Worm (Caenorhabditis elegans) whole organism, early embryonic: ENCODE data around the gene mig-32.

Experiments used
- B0310.2 ChIP-seq: sonication (generic microtip); optimal IDR thresholded peaks from 2 replicates; lab custom pipeline; 2016; ENCODE audit warnings: mild to moderate bottlenecking, missing genetic modification characterization, missing compliant biosample characterization
- F13C5.2 ChIP-seq: sonication (generic microtip); optimal IDR thresholded peaks from 2 replicates; lab custom pipeline; 2017; ENCODE audit warnings: mild to moderate bottlenecking, missing genetic modification characterization, inconsistent platforms, missing compliant biosample characterization
- aly-1 ChIP-seq: sonication (generic microtip); optimal IDR thresholded peaks from 2 replicates; lab custom pipeline; 2016; ENCODE audit warnings: missing genetic modification characterization, missing compliant biosample characterization
- ama-1 ChIP-seq: fragments of 150-350 bp; optimal IDR thresholded peaks from 2 replicates; lab custom pipeline; 2014
- ceh-13 ChIP-seq: fragments of 200-800 bp; sonication (Bioruptor generic); optimal IDR thresholded peaks from 2 replicates; lab custom pipeline; 2018; ENCODE audit warnings: mild to moderate bottlenecking, missing genetic modification characterization, missing compliant biosample characterization
- ceh-36 ChIP-seq: sonication (generic microtip); optimal IDR thresholded peaks from 2 replicates; lab custom pipeline; 2016; ENCODE audit warnings: missing genetic modification characterization, inconsistent platforms, missing compliant biosample characterization
- ets-7 ChIP-seq: sonication (generic microtip); optimal IDR thresholded peaks from 2 replicates; lab custom pipeline; 2016; ENCODE audit warnings: missing genotype, missing genetic modification characterization, missing compliant biosample characterization
- flt-1 ChIP-seq: fragments of 200-800 bp; sonication (Bioruptor generic); IDR thresholded peaks from 2 replicates; pipeline ENCODE4 v1.3.6; 2022; ENCODE audit warnings: missing genetic modification characterization, missing compliant biosample characterization
- hmbx-1 ChIP-seq: sonication (generic microtip); optimal IDR thresholded peaks from 2 replicates; lab custom pipeline; 2016; ENCODE audit warnings: mild to moderate bottlenecking, missing genetic modification characterization, missing compliant biosample characterization
- hmg-4 ChIP-seq: fragments of 200-800 bp; sonication (Bioruptor generic); optimal IDR thresholded peaks from 2 replicates; lab custom pipeline; 2018; ENCODE audit warnings: mild to moderate bottlenecking, missing genetic modification characterization, missing compliant biosample characterization
- hnd-1 ChIP-seq: sonication (generic microtip); optimal IDR thresholded peaks from 2 replicates; lab custom pipeline; 2016; ENCODE audit warnings: missing genetic modification characterization, missing compliant biosample characterization
- pes-1 ChIP-seq: fragments of 200-800 bp; sonication (Bioruptor generic); IDR thresholded peaks from 2 replicates; pipeline ENCODE4 v1.3.6; 2022; ENCODE audit warnings: missing genetic modification reagents, missing genetic modification characterization, missing compliant biosample characterization
- scrt-1 ChIP-seq: fragments of 200-800 bp; sonication (Bioruptor generic); IDR thresholded peaks from 2 replicates; pipeline ENCODE4 v1.3.6; 2022; ENCODE audit warnings: missing genetic modification characterization, missing compliant biosample characterization
- sea-1 ChIP-seq: fragments of 200-800 bp; sonication (Bioruptor generic); conservative IDR thresholded peaks from 2 replicates; pipeline ENCODE4 v1.3.6; 2022; ENCODE audit warnings: missing genetic modification characterization, missing compliant biosample characterization
- tbx-11 ChIP-seq: fragments of 200-800 bp; sonication (Bioruptor generic); IDR thresholded peaks from 2 replicates; pipeline ENCODE4 v1.3.6; 2022; ENCODE audit warnings: missing genetic modification characterization, missing compliant biosample characterization
- tbx-37 ChIP-seq: fragments of 200-800 bp; sonication (Bioruptor generic); conservative IDR thresholded peaks from 2 replicates; pipeline ENCODE4 v1.3.6; 2022; ENCODE audit warnings: missing genetic modification reagents, missing genetic modification characterization, missing compliant biosample characterization
- tra-4 ChIP-seq: sonication (generic microtip); optimal IDR thresholded peaks from 2 replicates; lab custom pipeline; 2017; ENCODE audit warnings: missing genetic modification characterization, missing compliant biosample characterization

Gene mig-32

ce11 chrIV:12114498-12114897, 22.5 kb upstream of the mig-32 start:
- no peak for TF ChIP-seq ceh-36 (tag; lab: Kevin White, UChicago)
- no peak for TF ChIP-seq scrt-1 (GFP tag; lab: Robert Waterston, UW)

ce11 chrIV:12113056-12113455, 21.0 kb upstream of the mig-32 start:
- TF ChIP-seq B0310.2 (tag; lab: Kevin White, UChicago): no peak
- no peak for TF ChIP-seq ceh-36 (tag; lab: Kevin White, UChicago)
- TF ChIP-seq tbx-11 (GFP tag; lab: Robert Waterston, UW): no peak
- no peak for TF ChIP-seq pes-1 (GFP tag; lab: Robert Waterston, UW)
- TF ChIP-seq tbx-37 (GFP tag; lab: Robert Waterston, UW): no peak
- TF ChIP-seq scrt-1 (GFP tag; lab: Robert Waterston, UW): no peak

ce11 chrIV:12111477-12111876, 19.5 kb upstream of the mig-32 start, which contains the start of gene dlc-2:
Gene dlc-2, minus strand, starts transcription at chrIV:12111577.
- TF ChIP-seq B0310.2 (tag; lab: Kevin White, UChicago) (no peak), hmg-4 (no peak), hmbx-1 (tag; lab: Kevin White, UChicago) (no peak), sea-1 (GFP tag; lab: Robert Waterston, UW) (no peak), tra-4 (tag; lab: Kevin White, UChicago) (no peak), F13C5.2 (tag; lab: Kevin White, UChicago) (no peak), scrt-1 (GFP tag; lab: Robert Waterston, UW) (no peak), aly-1 (tag; lab: Kevin White, UChicago) (no peak), tbx-37 (GFP tag; lab: Robert Waterston, UW) (no peak), ama-1 (lab: Kevin White, UChicago) (no peak), ceh-36 (tag; lab: Kevin White, UChicago) (no peak), ets-7 (tag; lab: Kevin White, UChicago) (no peak), flt-1 (GFP tag; lab: Robert Waterston, UW) (no peak), ceh-13 (GFP tag; lab: Kevin White, UChicago) (no peak), pes-1 (GFP tag; lab: Robert Waterston, UW) (no peak), hnd-1 (tag; lab: Kevin White, UChicago) (no peak)

ce11 chrIV:12110339-12110738, 18.3 kb upstream of the mig-32 start, which contains the start of gene col-129:
Gene col-129, minus strand, starts transcription at chrIV:12110439.
- TF ChIP-seq pes-1 (GFP tag; lab: Robert Waterston, UW) (no peak), scrt-1 (GFP tag; lab: Robert Waterston, UW) (no peak), tbx-37 (GFP tag; lab: Robert Waterston, UW) (no peak), aly-1 (tag; lab: Kevin White, UChicago) (no peak), hmbx-1 (tag; lab: Kevin White, UChicago) (no peak), flt-1 (GFP tag; lab: Robert Waterston, UW) (no peak), ets-7 (tag; lab: Kevin White, UChicago) (no peak), tbx-11 (GFP tag; lab: Robert Waterston, UW) (no peak)

- TF ChIP-seq hmg-4: no peak
- TF ChIP-seq tbx-37 (GFP tag; lab: Robert Waterston, UW): no peak
- no peak for TF ChIP-seq tbx-11 (GFP tag; lab: Robert Waterston, UW)
- no peak for TF ChIP-seq flt-1 (GFP tag; lab: Robert Waterston, UW)
- no peak for TF ChIP-seq tra-4 (tag; lab: Kevin White, UChicago)
- TF ChIP-seq ama-1 (lab: Kevin White, UChicago): no peak
- TF ChIP-seq aly-1 (tag; lab: Kevin White, UChicago): no peak
- TF ChIP-seq sea-1 (GFP tag; lab: Robert Waterston, UW): no peak
- TF ChIP-seq ets-7 (tag; lab: Kevin White, UChicago): no peak
- no peak for TF ChIP-seq hnd-1 (tag; lab: Kevin White, UChicago)
- TF ChIP-seq ceh-13 (GFP tag; lab: Kevin White, UChicago): no peak
- no peak for TF ChIP-seq ceh-36 (tag; lab: Kevin White, UChicago)
- no peak for TF ChIP-seq pes-1 (GFP tag; lab: Robert Waterston, UW)
Measured at ce11 chrIV:12109743-12110142, 17.7 kb upstream of the mig-32 start.

ce11 chrIV:12108984-12109657, 17.1 kb upstream of the mig-32 start:
- TF ChIP-seq tra-4 (tag; lab: Kevin White, UChicago): no peak
- no peak for TF ChIP-seq tbx-37 (GFP tag; lab: Robert Waterston, UW)

ce11 chrIV:12105558-12105957, 13.5 kb upstream of the mig-32 start, which contains the start of gene M18.3:
Gene M18.3, plus strand, starts transcription at chrIV:12105858.
- TF ChIP-seq tbx-11 (GFP tag; lab: Robert Waterston, UW) (no peak), pes-1 (GFP tag; lab: Robert Waterston, UW) (no peak), aly-1 (tag; lab: Kevin White, UChicago) (no peak), F13C5.2 (tag; lab: Kevin White, UChicago) (no peak), ceh-36 (tag; lab: Kevin White, UChicago) (no peak), sea-1 (GFP tag; lab: Robert Waterston, UW) (no peak), ama-1 (lab: Kevin White, UChicago) (no peak)

- TF ChIP-seq hnd-1 (tag; lab: Kevin White, UChicago) (no peak), hmg-4 (no peak), scrt-1 (GFP tag; lab: Robert Waterston, UW) (no peak), ama-1 (lab: Kevin White, UChicago) (no peak), hmbx-1 (tag; lab: Kevin White, UChicago) (no peak), F13C5.2 (tag; lab: Kevin White, UChicago) (no peak)
Measured at ce11 chrIV:12096479-12096878, 4.5 kb upstream of the mig-32 start, which contains the start of gene mon-2. Gene mon-2, plus strand, starts transcription at chrIV:12096779.
